Worm (Caenorhabditis elegans) whole organism, L4 larva: Measurements from ENCODE around the gene hda-6.

Experiments
- T26A8.4 ChIP-seq: fragments of 200-800 bp; sonication (Bioruptor generic); IDR thresholded peaks from 2 replicates; pipeline ENCODE4 v1.3.6; 2022; ENCODE audit warnings: missing genetic modification characterization, missing compliant biosample characterization
- Y75B8A.6 ChIP-seq: fragments of 200-800 bp; sonication (Bioruptor generic); IDR thresholded peaks from 2 replicates; pipeline ENCODE4 v1.3.6; 2022; ENCODE audit warnings: missing genetic modification reagents, missing genetic modification characterization, missing compliant biosample characterization
- aha-1 ChIP-seq: fragments of 150-350 bp; peaks from one replicate; lab custom pipeline; 2014; ENCODE audit warnings: missing biosample characterization, missing genetic modification characterization
- arid-1 ChIP-seq: fragments of 200-800 bp; sonication (Bioruptor generic); conservative IDR thresholded peaks from 2 replicates; pipeline ENCODE4 v1.3.6; 2022; ENCODE audit warnings: missing genetic modification reagents, missing genetic modification characterization, missing compliant biosample characterization
- attf-4 ChIP-seq: sonication (generic microtip); optimal IDR thresholded peaks from 3 replicates; lab custom pipeline; 2017; ENCODE audit warnings: missing biosample characterization, missing genetic modification characterization
- ceh-44 ChIP-seq: fragments of 200-800 bp; sonication (Bioruptor generic); IDR thresholded peaks from 2 replicates; pipeline ENCODE4 v1.3.6; 2022; ENCODE audit warnings: missing genetic modification reagents, missing genetic modification characterization, missing compliant biosample characterization
- ceh-82 ChIP-seq: sonication (generic microtip); optimal IDR thresholded peaks from 2 replicates; lab custom pipeline; 2017; ENCODE audit warnings: missing biosample characterization, missing genetic modification characterization
- daf-12 ChIP-seq: fragments of 150-350 bp; optimal IDR thresholded peaks from 2 replicates; lab custom pipeline; 2014; ENCODE audit warnings: missing biosample characterization, missing genetic modification reagents, missing genetic modification characterization
- daf-16 ChIP-seq, 3 experiments: sonication (generic microtip); optimal IDR thresholded peaks; 2 replicates each; lab custom pipeline; 2016 to 2017; ENCODE audit warnings: missing genetic modification characterization in 3 of 3, missing genetic modification reagents in 3 of 3, mild to moderate bottlenecking in 2 of 3, missing compliant biosample characterization in 2 of 3, missing biosample characterization in 1 of 3, moderate library complexity in 1 of 3
- dmd-6 ChIP-seq: fragments of 200-800 bp; sonication (Bioruptor generic); IDR thresholded peaks from 2 replicates; pipeline ENCODE4 v1.3.6; 2022; ENCODE audit warnings: missing genetic modification reagents, missing genetic modification characterization, missing compliant biosample characterization
- duxl-1 ChIP-seq: sonication (generic microtip); optimal IDR thresholded peaks from 2 replicates; lab custom pipeline; 2016; ENCODE audit warnings: mild to moderate bottlenecking, missing genetic modification characterization, moderate library complexity, missing compliant biosample characterization; ENCODE audit not compliant: poor library complexity
- dve-1 ChIP-seq: sonication (generic microtip); optimal IDR thresholded peaks from 2 replicates; lab custom pipeline; 2017; ENCODE audit warnings: antibody characterized with exemption, mild to moderate bottlenecking, missing genetic modification characterization, missing compliant biosample characterization; ENCODE audit not compliant: insufficient read depth
- hlh-11 ChIP-seq: fragments of 200-800 bp; sonication (Bioruptor generic); optimal IDR thresholded peaks from 2 replicates; lab custom pipeline; 2018; ENCODE audit warnings: mild to moderate bottlenecking, missing genetic modification characterization, missing compliant biosample characterization
- hlh-30 ChIP-seq: sonication (generic microtip); optimal IDR thresholded peaks from 2 replicates; lab custom pipeline; 2017; ENCODE audit warnings: antibody characterized with exemption, mild to moderate bottlenecking, missing genetic modification characterization, missing compliant biosample characterization; ENCODE audit not compliant: insufficient read depth
- jun-1 ChIP-seq: fragments of 150-350 bp; optimal IDR thresholded peaks from 2 replicates; lab custom pipeline; 2014; ENCODE audit warnings: missing biosample characterization, missing genetic modification reagents, missing genetic modification characterization
- lim-7 ChIP-seq: fragments of 200-800 bp; sonication (Bioruptor generic); IDR thresholded peaks from 2 replicates; pipeline ENCODE4 v1.3.6; 2022; ENCODE audit warnings: missing genetic modification characterization, missing compliant biosample characterization
- lin-38 ChIP-seq: fragments of 200-800 bp; sonication (Bioruptor generic); IDR thresholded peaks from 2 replicates; pipeline ENCODE4 v1.3.6; 2022; ENCODE audit warnings: missing genetic modification reagents, missing genetic modification characterization, missing compliant biosample characterization
- madf-5 ChIP-seq, 2 experiments: fragments of 200-800 bp; sonication (Bioruptor generic); IDR thresholded peaks; 2 replicates each; pipeline ENCODE4 v1.3.6; 2022; ENCODE audit warnings: missing compliant biosample characterization in 2 of 2, missing genetic modification characterization in 2 of 2
- madf-9 ChIP-seq: fragments of 200-800 bp; sonication (Bioruptor generic); conservative IDR thresholded peaks from 2 replicates; pipeline ENCODE4 v1.3.6; 2022; ENCODE audit warnings: missing genetic modification reagents, missing genetic modification characterization, missing compliant biosample characterization
- mdl-1 ChIP-seq, 2 experiments: fragments of 150-350 bp in 1 of 2; sonication (generic microtip) in 1 of 2; optimal IDR thresholded peaks; 2 replicates each; lab custom pipeline; 2014 to 2017; ENCODE audit warnings: missing biosample characterization in 2 of 2, missing genetic modification characterization in 2 of 2
- nhr-10 ChIP-seq: fragments of 150-350 bp; optimal IDR thresholded peaks from 2 replicates; lab custom pipeline; 2014; ENCODE audit warnings: missing biosample characterization, missing genetic modification characterization
- nhr-102 ChIP-seq: sonication (generic microtip); optimal IDR thresholded peaks from 2 replicates; lab custom pipeline; 2016; ENCODE audit warnings: mild to moderate bottlenecking, missing genetic modification characterization, moderate library complexity, missing compliant biosample characterization
- nhr-25 ChIP-seq: sonication (generic microtip); optimal IDR thresholded peaks from 2 replicates; lab custom pipeline; 2017; ENCODE audit warnings: missing genetic modification characterization, mild to moderate bottlenecking, missing compliant biosample characterization, antibody characterized with exemption, moderate library complexity, borderline replicate concordance; ENCODE audit not compliant: insufficient read depth
- nhr-28 ChIP-seq: fragments of 150-350 bp; optimal IDR thresholded peaks from 2 replicates; lab custom pipeline; 2014; ENCODE audit warnings: missing biosample characterization, missing genetic modification characterization
- nhr-41 ChIP-seq: fragments of 200-800 bp; sonication (Bioruptor generic); IDR thresholded peaks from 2 replicates; pipeline ENCODE4 v1.3.6; 2022; ENCODE audit warnings: missing genetic modification reagents, missing genetic modification characterization, missing compliant biosample characterization
- nhr-6 ChIP-seq: fragments of 150-350 bp; optimal IDR thresholded peaks from 2 replicates; lab custom pipeline; 2014; ENCODE audit warnings: missing biosample characterization, missing genetic modification characterization
- nhr-77 ChIP-seq: fragments of 150-350 bp; optimal IDR thresholded peaks from 2 replicates; lab custom pipeline; 2014; ENCODE audit warnings: missing biosample characterization, missing genetic modification characterization
- pha-4 ChIP-seq, 2 experiments: fragments of 150-350 bp in 1 of 2; fragments of 200-800 bp in 1 of 2; sonication (Bioruptor generic) in 1 of 2; IDR thresholded peaks in 1 of 2; optimal IDR thresholded peaks in 1 of 2; 2 replicates each; pipeline versions ENCODE4 v1.3.6 to Lab custom; 2014 to 2022; ENCODE audit warnings: missing genetic modification characterization in 2 of 2, missing genetic modification reagents in 2 of 2, missing biosample characterization in 1 of 2, missing compliant biosample characterization in 1 of 2
- php-3 ChIP-seq: fragments of 200-800 bp; sonication (Bioruptor generic); IDR thresholded peaks from 2 replicates; pipeline ENCODE4 v1.3.6; 2022; ENCODE audit warnings: missing genetic modification reagents, missing genetic modification characterization, missing compliant biosample characterization
- sdz-12 ChIP-seq: fragments of 200-800 bp; sonication (Bioruptor generic); optimal IDR thresholded peaks from 2 replicates; lab custom pipeline; 2018; ENCODE audit warnings: mild to moderate bottlenecking, missing genetic modification characterization, missing compliant biosample characterization
- snpc-1.2 ChIP-seq: fragments of 200-800 bp; sonication (Bioruptor generic); IDR thresholded peaks from 2 replicates; pipeline ENCODE4 v1.3.6; 2022; ENCODE audit warnings: missing genetic modification reagents, missing genetic modification characterization, missing compliant biosample characterization
- unc-62 ChIP-seq, 3 experiments: fragments of 150-350 bp in 1 of 3; sonication (generic microtip); optimal IDR thresholded peaks in 2 of 3; peaks in 1 of 3; 1 replicate in 1 of 3; 2 replicates in 2 of 3; lab custom pipeline; 2014 to 2017; ENCODE audit warnings: missing biosample characterization in 3 of 3, missing genetic modification characterization in 3 of 3, missing genetic modification reagents in 3 of 3, missing genotype in 1 of 3

hda-6 gene

DNA sequence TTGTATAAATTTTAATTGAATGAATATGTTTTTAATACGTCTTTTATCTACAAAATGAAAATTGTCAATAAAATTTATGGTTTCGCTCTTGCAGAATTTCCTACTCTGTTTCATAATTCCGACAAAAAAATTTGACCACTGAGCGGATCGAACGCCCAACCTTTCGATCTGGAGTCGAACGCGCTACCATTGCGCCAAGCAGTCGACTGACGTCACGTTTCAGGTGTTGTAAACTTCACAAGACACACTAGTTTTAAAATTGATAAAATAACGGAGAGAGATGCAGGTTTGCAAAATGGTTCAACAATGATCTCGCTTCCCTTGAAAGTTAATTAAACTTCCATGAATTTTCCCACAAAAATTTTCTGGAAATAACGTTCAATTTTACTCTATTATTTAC lies 19.9 kb downstream of the hda-6 start:
- TF ChIP-seq ceh-44 (GFP tag; lab: Robert Waterston, UW) (peak; percentile 64; the same call in 1 of the 2 replicates), T26A8.4 (GFP tag; lab: Robert Waterston, UW) (0 out of 2 replicates have a peak, but pooled peaks have one; percentile 29), daf-16 (GFP tag; optimal IDR thresholded peaks at IDR 0.05; lab: Kevin White, UChicago) (peak in 1 of 2 experiments; percentile 19), daf-16 (tag; optimal IDR thresholded peaks at IDR 0.05; lab: Kevin White, UChicago) (peak; percentile 55), dmd-6 (peak; percentile 57), nhr-6 (tag; lab: Kevin White, UChicago) (peak; percentile 5), sdz-12 (no peak), nhr-10 (tag; lab: Kevin White, UChicago) (no peak), hlh-30 (peak; percentile 54), pha-4 (GFP tag; IDR thresholded peaks at IDR 0.05; lab: Robert Waterston, UW) (peak; percentile 56; the same call in 1 of the 2 replicates), pha-4 (tag; optimal IDR thresholded peaks at IDR 0.05; lab: Kevin White, UChicago) (no peak), aha-1 (tag; lab: Kevin White, UChicago) (peak; percentile 87), mdl-1 (tag; optimal IDR thresholded peaks at IDR 0.05; lab: Kevin White, UChicago) (no peak), madf-9 (GFP tag; lab: Robert Waterston, UW) (no peak), daf-12 (tag; lab: Kevin White, UChicago) (no peak), snpc-1.2 (GFP tag; lab: Robert Waterston, UW) (peak; percentile 95), nhr-77 (tag; lab: Kevin White, UChicago) (no peak), hlh-11 (tag; lab: Kevin White, UChicago) (no peak), unc-62 (GFP tag; optimal IDR thresholded peaks at IDR 0.05 in 1 of 2; lab: Kevin White, UChicago) (peak in 1 of 2 experiments; percentile 53), unc-62 (tag; optimal IDR thresholded peaks at IDR 0.05; lab: Kevin White, UChicago) (no peak), Y75B8A.6 (GFP tag; lab: Robert Waterston, UW) (0 out of 2 replicates have a peak, but pooled peaks have one; percentile 48), lin-38 (GFP tag; lab: Robert Waterston, UW) (peak; percentile 54), dve-1 (tag; lab: Kevin White, UChicago) (peak; percentile 63), nhr-102 (tag; lab: Kevin White, UChicago) (peak; percentile 4), arid-1 (GFP tag; lab: Robert Waterston, UW) (peak; percentile 53; the same call in 1 of the 2 replicates)

DNA sequence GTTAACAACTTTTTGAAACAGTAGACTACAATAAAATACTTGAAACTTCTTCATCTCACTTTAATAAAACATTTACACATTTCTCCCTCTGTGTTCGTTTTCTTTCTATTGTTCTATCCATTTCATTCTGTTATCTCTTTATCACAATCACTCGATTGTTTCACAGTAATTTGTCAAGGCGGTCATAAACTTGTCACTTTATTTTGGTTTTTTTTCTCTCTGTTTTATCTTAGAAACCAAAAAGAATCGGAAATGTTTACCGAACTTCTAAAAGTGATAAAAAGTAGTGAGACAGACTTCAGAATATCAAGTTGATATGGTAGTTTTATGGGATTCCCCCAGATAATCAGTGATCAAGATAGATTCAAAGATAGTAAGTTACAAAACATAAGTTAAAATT lies 24.9 kb downstream of the hda-6 start, which contains the start of gene Y4C6B.2:
Y4C6B.2 (plus strand) TSS at position 320 of the 400 bp plus-strand sequence.
- no peak for TF ChIP-seq sdz-12
- no peak for TF ChIP-seq php-3 (GFP tag; lab: Robert Waterston, UW)
- peak; percentile 33 for TF ChIP-seq nhr-28 (tag; lab: Kevin White, UChicago)
- TF ChIP-seq attf-4 (tag; lab: Kevin White, UChicago) = no peak
- no peak for TF ChIP-seq T26A8.4 (GFP tag; lab: Robert Waterston, UW)
- TF ChIP-seq nhr-25 (tag; lab: Kevin White, UChicago) = no peak
- peak; percentile 12 for TF ChIP-seq dve-1 (tag; lab: Kevin White, UChicago)
- no peak for TF ChIP-seq duxl-1 (tag; lab: Kevin White, UChicago)
- TF ChIP-seq unc-62 (GFP tag; optimal IDR thresholded peaks at IDR 0.05 in 1 of 2; lab: Kevin White, UChicago) = peak in 1 of 2 experiments; percentile 13
- no peak for TF ChIP-seq unc-62 (tag; optimal IDR thresholded peaks at IDR 0.05; lab: Kevin White, UChicago)
- TF ChIP-seq nhr-41 (GFP tag; lab: Robert Waterston, UW) = no peak
- TF ChIP-seq jun-1 (tag; lab: Kevin White, UChicago) = no peak

DNA sequence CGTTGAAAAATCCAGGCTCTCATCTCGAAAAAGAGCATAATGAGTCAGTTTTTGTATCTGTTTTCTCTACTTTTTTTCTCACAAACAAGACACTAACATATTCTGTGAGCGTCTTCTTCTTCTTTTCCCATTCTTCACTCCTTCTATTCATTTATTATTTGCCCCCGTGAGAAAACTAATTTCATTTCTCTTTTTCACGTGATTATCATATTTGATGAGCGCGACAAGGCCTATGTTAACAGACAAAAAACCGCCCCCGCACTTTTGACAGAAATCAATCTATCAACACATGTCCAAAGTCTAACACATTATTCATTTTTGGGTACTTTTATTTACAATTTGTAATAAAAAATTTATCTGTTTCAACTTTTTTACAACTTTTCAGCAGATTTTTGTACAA lies 26.5 kb downstream of the hda-6 start:
- no peak for TF ChIP-seq nhr-25 (tag; lab: Kevin White, UChicago)
- peak; percentile 88 for TF ChIP-seq aha-1 (tag; lab: Kevin White, UChicago)
- TF ChIP-seq mdl-1 (tag; optimal IDR thresholded peaks at IDR 0.05; lab: Kevin White, UChicago) = peak in 1 of 2 experiments; percentile 18
- peak; percentile 57 for TF ChIP-seq hlh-30
- no peak for TF ChIP-seq ceh-82 (tag; lab: Kevin White, UChicago)
- no peak for TF ChIP-seq madf-5 (GFP tag; IDR thresholded peaks at IDR 0.05; lab: Robert Waterston, UW)
- TF ChIP-seq lim-7 (GFP tag; lab: Robert Waterston, UW) = no peak
- no peak for TF ChIP-seq jun-1 (tag; lab: Kevin White, UChicago)
